Fruit fly (Drosophila melanogaster): Measurements from ENCODE around the gene CtIP.

The CtIP gene

dm6 chr3L:20402665-20403492 lies 33.2 kb upstream of the CtIP start (continued):
- TF ChIP-seq dsx (GFP tag; optimal IDR thresholded peaks at IDR 0.05; ENCODE audit: poor library complexity, severe bottlenecking) (peak; percentile 86), spab (GFP tag; optimal IDR thresholded peaks at IDR 0.05) (peak; percentile 73), CG11294 (GFP tag; IDR thresholded peaks at IDR 0.05) (no peak), Blimp-1 (GFP tag; optimal IDR thresholded peaks at IDR 0.05) (no peak), CG11902 (GFP tag; optimal IDR thresholded peaks at IDR 0.05) (peak; percentile 62), Ets96B (tag; optimal IDR thresholded peaks at IDR 0.05) (peak; percentile 83), OdsH (GFP tag; optimal IDR thresholded peaks at IDR 0.05) (peak; percentile 66), lz (GFP tag; optimal IDR thresholded peaks at IDR 0.05) (peak; percentile 68), CG8119 (GFP tag; IDR thresholded peaks at IDR 0.05) (no peak), CG6163 (GFP tag; IDR thresholded peaks at IDR 0.05) (peak; percentile 77)

dm6 chr3L:20403493-20404379 lies 32.3 kb upstream of the CtIP start:
- TF ChIP-seq CG6792 (GFP tag; optimal IDR thresholded peaks at IDR 0.05) (peak; percentile 60), eg (GFP tag; IDR thresholded peaks at IDR 0.05) (0 out of 3 replicates have a peak, but pooled peaks have one; percentile 5), esn (GFP tag; optimal IDR thresholded peaks at IDR 0.05) (peak; percentile 85), CG6163 (GFP tag; IDR thresholded peaks at IDR 0.05) (peak; percentile 42; the same call in 2 of the 3 replicates), CG3919 (GFP tag; optimal IDR thresholded peaks at IDR 0.05) (peak; percentile 35), CG16779 (tag; optimal IDR thresholded peaks at IDR 0.05) (peak; percentile 40), Sox102F (GFP tag; optimal IDR thresholded peaks at IDR 0.05) (peak; percentile 51), CG8319 (GFP tag; optimal IDR thresholded peaks at IDR 0.05) (peak; percentile 33), CG10631 (GFP tag; optimal IDR thresholded peaks at IDR 0.05) (peak; percentile 70), CG4318 (GFP tag; optimal IDR thresholded peaks at IDR 0.05) (peak; percentile 30), Lpt (GFP tag; optimal IDR thresholded peaks at IDR 0.05) (no peak), CG10669 (GFP tag; optimal IDR thresholded peaks at IDR 0.05) (peak; percentile 63), CG1621 (tag; optimal IDR thresholded peaks at IDR 0.05) (no peak), topi (GFP tag; optimal IDR thresholded peaks at IDR 0.05) (peak; percentile 88), net (GFP tag; optimal IDR thresholded peaks at IDR 0.05) (peak; percentile 41), CG8119 (GFP tag; IDR thresholded peaks at IDR 0.05) (peak; percentile 41; the same call in 1 of the 3 replicates), CG6854 (GFP tag; optimal IDR thresholded peaks at IDR 0.05) (peak; percentile 36), CG3032 (tag; optimal IDR thresholded peaks at IDR 0.05) (peak; percentile 67), acj6 (GFP tag; optimal IDR thresholded peaks at IDR 0.05) (peak; percentile 57), spab (GFP tag; optimal IDR thresholded peaks at IDR 0.05) (peak; percentile 62), Met (GFP tag; optimal IDR thresholded peaks at IDR 0.05) (peak; percentile 82), lz (GFP tag; optimal IDR thresholded peaks at IDR 0.05) (peak; percentile 75), CG31627 (GFP tag; optimal IDR thresholded peaks at IDR 0.05) (peak; percentile 83), Gug (GFP tag; IDR thresholded peaks at IDR 0.05) (no peak), CG11762 (GFP tag; optimal IDR thresholded peaks at IDR 0.05; ENCODE audit: insufficient read depth) (no peak), Blimp-1 (GFP tag; optimal IDR thresholded peaks at IDR 0.05) (peak; percentile 62), CG6808 (GFP tag; optimal IDR thresholded peaks at IDR 0.05) (peak; percentile 80), CG11902 (GFP tag; optimal IDR thresholded peaks at IDR 0.05) (peak; percentile 67), Ets21C (GFP tag; optimal IDR thresholded peaks at IDR 0.05) (peak; percentile 74), pdm3 (GFP tag; optimal IDR thresholded peaks at IDR 0.05) (peak; percentile 49), CG15336 (GFP tag; IDR thresholded peaks at IDR 0.05) (no peak; the same call in 1 of the 2 replicates), CG34406 (GFP tag; optimal IDR thresholded peaks at IDR 0.05) (peak; percentile 63), CG11294 (GFP tag; IDR thresholded peaks at IDR 0.05) (no peak), Hr38 (GFP tag; optimal IDR thresholded peaks at IDR 0.05) (no peak), Hr39 (GFP tag; optimal IDR thresholded peaks at IDR 0.05) (peak; percentile 81), CG6276 (GFP tag; optimal IDR thresholded peaks at IDR 0.05) (peak; percentile 5), dsx (GFP tag; optimal IDR thresholded peaks at IDR 0.05; ENCODE audit: poor library complexity, severe bottlenecking) (peak; percentile 97), fkh (GFP tag; optimal IDR thresholded peaks at IDR 0.05) (no peak), svp (GFP tag) (peak; percentile 93), Eip93F (GFP tag; optimal IDR thresholded peaks at IDR 0.05) (peak; percentile 37), cyc (GFP tag; optimal IDR thresholded peaks at IDR 0.05) (peak; percentile 52), Hr4 (GFP tag; optimal IDR thresholded peaks at IDR 0.05) (peak; percentile 40)
